Fruit fly (Drosophila melanogaster) whole organism: ENCODE measurements around the gene CG46307.

Source experiments
- CG8478 ChIP-seq: fragments of >200 bp; optimal IDR thresholded peaks from 2 replicates; lab custom pipeline; 2018; ENCODE audit warnings: inconsistent platforms
- Dll ChIP-seq: fragments of >200 bp; optimal IDR thresholded peaks from 2 replicates; lab custom pipeline; 2017
- psq ChIP-seq: fragments of >200 bp; optimal IDR thresholded peaks from 2 replicates; lab custom pipeline; 2017
- usp ChIP-seq: fragments of >200 bp; optimal IDR thresholded peaks from 2 replicates; lab custom pipeline; 2017; ENCODE audit warnings: missing biosample characterization, missing genetic modification characterization, mixed read lengths

DNA sequence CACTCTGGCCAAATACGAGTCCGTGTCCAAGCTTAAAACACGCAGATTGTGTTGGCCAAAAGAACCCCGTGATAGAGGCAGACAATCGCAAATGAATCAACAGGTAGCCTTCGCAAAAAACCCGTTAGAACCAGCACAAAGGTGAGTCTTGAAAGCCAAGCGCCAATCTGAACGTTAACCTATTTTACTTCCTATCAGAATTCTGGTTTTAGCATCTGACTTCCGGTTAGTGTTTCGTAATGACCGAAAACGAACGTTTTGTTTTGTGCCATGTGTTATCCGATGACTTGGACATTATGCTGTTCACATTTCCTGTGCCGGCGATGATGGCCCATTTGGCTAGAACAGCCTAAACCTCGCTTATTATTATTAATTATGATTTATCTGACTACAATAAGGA is 32.0 kb upstream of the CG46307 start:
- TF ChIP-seq usp (GFP tag; lab: Kevin White, UChicago) (no peak), Dll (lab: Kevin White, UChicago) (no peak), CG8478 (lab: Kevin White, UChicago) (no peak), psq (lab: Kevin White, UChicago) (no peak)
